Worm (Caenorhabditis elegans) whole organism, young adult: ENCODE measurements around the gene srx-59.

ENCODE experiments used
- B0019.2 ChIP-seq: fragments of 200-800 bp; sonication (Bioruptor generic); conservative IDR thresholded peaks from 2 replicates; pipeline ENCODE4 v1.3.6; 2022; ENCODE audit warnings: missing genetic modification reagents, missing genetic modification characterization, missing compliant biosample characterization
- B0261.1 ChIP-seq: sonication (generic microtip); optimal IDR thresholded peaks from 2 replicates; lab custom pipeline; 2016; ENCODE audit warnings: mild to moderate bottlenecking, missing genetic modification characterization, moderate library complexity, missing compliant biosample characterization
- B0336.3 ChIP-seq: fragments of 200-800 bp; sonication (Bioruptor generic); IDR thresholded peaks from 2 replicates; pipeline ENCODE4 v1.3.6; 2022; ENCODE audit warnings: missing genetic modification characterization, missing compliant biosample characterization
- F49E8.2 ChIP-seq: sonication (generic microtip); optimal IDR thresholded peaks from 3 replicates; lab custom pipeline; 2017; ENCODE audit warnings: missing genetic modification characterization, mild to moderate bottlenecking, missing compliant biosample characterization, antibody characterized with exemption, moderate library complexity; ENCODE audit not compliant: insufficient read depth
- F55B11.4 ChIP-seq: sonication (generic microtip); optimal IDR thresholded peaks from 2 replicates; lab custom pipeline; 2016; ENCODE audit warnings: missing compliant biosample characterization, missing genetic modification characterization, borderline replicate concordance; ENCODE audit not compliant: insufficient read depth
- Y53F4B.3 ChIP-seq: fragments of 200-800 bp; sonication (Bioruptor generic); IDR thresholded peaks from 2 replicates; pipeline ENCODE4 v1.3.6; 2022; ENCODE audit warnings: missing genetic modification reagents, missing genetic modification characterization, missing compliant biosample characterization
- Y56A3A.18 ChIP-seq: fragments of 200-800 bp; sonication (Bioruptor generic); IDR thresholded peaks from 2 replicates; pipeline ENCODE4 v1.3.6; 2022; ENCODE audit warnings: missing genetic modification reagents, missing genetic modification characterization, missing compliant biosample characterization
- Y67H2A.10 ChIP-seq: fragments of 200-800 bp; sonication (Bioruptor generic); conservative IDR thresholded peaks from 2 replicates; pipeline ENCODE4 v1.3.6; 2022; ENCODE audit warnings: missing genetic modification reagents, missing genetic modification characterization, missing compliant biosample characterization
- akir-1 ChIP-seq: fragments of 200-800 bp; sonication (Bioruptor generic); optimal IDR thresholded peaks from 2 replicates; lab custom pipeline; 2018; ENCODE audit warnings: mild to moderate bottlenecking, missing genetic modification characterization, moderate library complexity, missing compliant biosample characterization
- attf-6 ChIP-seq: fragments of 200-800 bp; sonication (Bioruptor generic); IDR thresholded peaks from 2 replicates; pipeline ENCODE4 v1.3.6; 2022; ENCODE audit warnings: missing genetic modification reagents, missing genetic modification characterization, missing compliant biosample characterization
- ceh-100 ChIP-seq: fragments of 200-800 bp; sonication (Bioruptor generic); IDR thresholded peaks from 2 replicates; pipeline ENCODE4 v1.3.6; 2022; ENCODE audit warnings: missing genetic modification reagents, missing genetic modification characterization, missing compliant biosample characterization
- ceh-58 ChIP-seq: fragments of 200-800 bp; sonication (Bioruptor generic); IDR thresholded peaks from 2 replicates; pipeline ENCODE4 v1.3.6; 2022; ENCODE audit warnings: missing genetic modification characterization, missing compliant biosample characterization
- hmg-20 ChIP-seq: fragments of 200-800 bp; sonication (Bioruptor generic); IDR thresholded peaks from 2 replicates; pipeline ENCODE4 v1.3.6; 2022; ENCODE audit warnings: missing genetic modification reagents, missing genetic modification characterization, missing compliant biosample characterization
- lag-1 ChIP-seq: fragments of 200-800 bp; sonication (Bioruptor generic); IDR thresholded peaks from 2 replicates; pipeline ENCODE4 v1.3.6; 2022; ENCODE audit warnings: missing genetic modification reagents, missing genetic modification characterization, missing compliant biosample characterization
- let-526 ChIP-seq: fragments of 200-800 bp; sonication (Bioruptor generic); IDR thresholded peaks from 2 replicates; pipeline ENCODE4 v1.3.6; 2022; ENCODE audit warnings: missing genetic modification reagents, missing genetic modification characterization, missing compliant biosample characterization
- mel-28 ChIP-seq: sonication (generic microtip); optimal IDR thresholded peaks from 2 replicates; lab custom pipeline; 2016; ENCODE audit warnings: borderline replicate concordance, mild to moderate bottlenecking, missing genetic modification characterization, missing compliant biosample characterization
- nfyb-1 ChIP-seq: fragments of 200-800 bp; sonication (Bioruptor generic); IDR thresholded peaks from 2 replicates; pipeline ENCODE4 v1.3.6; 2022; ENCODE audit warnings: missing genetic modification reagents, missing genetic modification characterization, missing compliant biosample characterization
- nhr-27 ChIP-seq: fragments of 200-800 bp; sonication (Bioruptor generic); optimal IDR thresholded peaks from 2 replicates; lab custom pipeline; 2018; ENCODE audit warnings: mild to moderate bottlenecking, missing genetic modification characterization, moderate library complexity, missing compliant biosample characterization
- nhr-90 ChIP-seq: sonication (generic microtip); optimal IDR thresholded peaks from 2 replicates; lab custom pipeline; 2016; ENCODE audit warnings: missing genotype, mild to moderate bottlenecking, missing genetic modification characterization, missing compliant biosample characterization
- pbrm-1 ChIP-seq: fragments of 200-800 bp; sonication (Bioruptor generic); IDR thresholded peaks from 2 replicates; pipeline ENCODE4 v1.3.6; 2022; ENCODE audit warnings: missing genetic modification reagents, missing genetic modification characterization, missing compliant biosample characterization
- rcor-1 ChIP-seq: fragments of 200-800 bp; sonication (Bioruptor generic); IDR thresholded peaks from 2 replicates; pipeline ENCODE4 v1.3.6; 2022; ENCODE audit warnings: missing genetic modification reagents, missing genetic modification characterization, missing compliant biosample characterization
- rpc-1 ChIP-seq, 2 experiments: fragments of 150-350 bp in 1 of 2; sonication (generic microtip) in 1 of 2; optimal IDR thresholded peaks; 2 replicates each; lab custom pipeline; 2014 to 2018; ENCODE audit warnings: missing biosample characterization in 1 of 2, missing genetic modification characterization in 1 of 2, missing genetic modification reagents in 1 of 2, missing genotype in 1 of 2
- snpc-4 ChIP-seq, 5 experiments: fragments of 150-350 bp in 1 of 5; sonication (generic microtip) in 4 of 5; optimal IDR thresholded peaks; 2 replicates each; lab custom pipeline; 2014 to 2018; ENCODE audit warnings: missing genetic modification characterization in 5 of 5, missing biosample characterization in 3 of 5, antibody characterized with exemption in 2 of 5, mild to moderate bottlenecking in 2 of 5, missing compliant biosample characterization in 2 of 5, missing genotype in 2 of 5, moderate library complexity in 2 of 5, missing genetic modification reagents in 1 of 5
- tlf-1 ChIP-seq: fragments of 200-800 bp; sonication (Bioruptor generic); optimal IDR thresholded peaks from 2 replicates; lab custom pipeline; 2018; ENCODE audit warnings: mild to moderate bottlenecking, missing genetic modification characterization, missing compliant biosample characterization
- xnd-1 ChIP-seq: sonication (generic microtip); optimal IDR thresholded peaks from 2 replicates; lab custom pipeline; 2016; ENCODE audit warnings: missing genotype, missing genetic modification reagents, missing genetic modification characterization, missing compliant biosample characterization
- zfh-2 ChIP-seq: fragments of 200-800 bp; sonication (Bioruptor generic); conservative IDR thresholded peaks from 2 replicates; pipeline ENCODE4 v1.3.6; 2022; ENCODE audit warnings: missing genetic modification reagents, missing genetic modification characterization, missing compliant biosample characterization
- ztf-22 ChIP-seq: fragments of 200-800 bp; sonication (Bioruptor generic); optimal IDR thresholded peaks from 2 replicates; lab custom pipeline; 2018; ENCODE audit warnings: mild to moderate bottlenecking, missing genetic modification characterization, moderate library complexity, missing compliant biosample characterization
- ztf-28 ChIP-seq: fragments of 200-800 bp; sonication (Bioruptor generic); IDR thresholded peaks from 2 replicates; pipeline ENCODE4 v1.3.6; 2022; ENCODE audit warnings: missing genetic modification reagents, missing genetic modification characterization, missing compliant biosample characterization
- ztf-3 ChIP-seq: fragments of 200-800 bp; sonication (Bioruptor generic); optimal IDR thresholded peaks from 2 replicates; lab custom pipeline; 2018; ENCODE audit warnings: mild to moderate bottlenecking, missing genetic modification characterization, missing compliant biosample characterization

The srx-59 gene

DNA sequence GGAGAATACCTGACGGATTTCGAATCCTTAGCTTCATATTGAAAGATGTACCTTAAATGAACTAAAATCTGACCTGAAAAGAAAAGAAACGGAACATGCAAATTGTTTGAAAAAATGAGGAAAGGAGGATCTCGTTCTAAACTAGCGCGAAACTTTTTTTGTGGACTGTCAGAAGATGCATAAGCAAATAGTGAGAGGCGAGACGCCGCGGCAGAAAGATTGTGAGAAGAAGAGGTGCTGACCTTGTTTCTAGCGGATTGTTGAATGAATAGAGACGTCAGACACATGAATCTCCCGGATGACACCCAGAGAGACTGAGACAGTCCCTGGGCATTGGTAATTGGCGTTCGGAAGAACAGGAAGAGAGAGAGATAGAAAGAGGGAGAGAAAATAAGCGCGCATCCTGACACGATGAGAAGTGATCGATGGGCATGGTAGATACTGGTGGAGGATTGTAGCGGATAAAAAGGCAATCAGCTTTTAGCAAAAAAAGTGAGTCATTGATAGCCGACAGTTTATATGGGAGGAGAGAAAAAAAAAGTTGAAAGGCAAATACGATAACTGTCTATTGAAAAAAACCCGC is 1.6 kb upstream of the srx-59 start, which contains the start of gene ptr-15:
ptr-15 (minus strand) TSS at position 51 of the 583 bp plus-strand sequence.
- 0 out of 2 replicates have a peak, but pooled peaks have one; percentile 12 for TF ChIP-seq ceh-58 (GFP tag; lab: Robert Waterston, UW)
- TF ChIP-seq nhr-90 (tag; lab: Kevin White, UChicago) = no peak
- TF ChIP-seq, all 124 proteins: peak for 1

DNA sequence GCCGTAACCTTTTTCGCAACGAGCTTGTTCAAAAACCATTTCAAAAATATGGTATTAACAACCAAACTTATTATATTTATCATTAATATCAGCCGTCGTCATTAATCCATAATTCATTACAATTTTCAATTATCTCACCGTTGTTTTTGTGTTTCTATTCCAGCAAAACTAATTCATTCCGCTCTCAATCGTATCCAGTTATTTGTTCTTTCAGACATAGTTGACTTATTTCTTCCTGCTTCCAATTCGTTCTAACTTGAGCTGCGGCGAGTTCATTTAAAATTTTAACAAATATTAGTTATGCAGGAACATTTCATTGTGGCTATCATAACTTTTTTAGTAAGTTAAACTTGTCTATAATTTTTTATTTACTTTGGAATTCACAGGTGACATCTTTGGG is 4.4 kb downstream of the srx-59 start, which contains the start of gene srx-16:
srx-16 (plus strand) TSS at position 301 of the 400 bp plus-strand sequence.
- no peak for TF ChIP-seq ztf-3 (GFP tag; lab: Kevin White, UChicago)

DNA sequence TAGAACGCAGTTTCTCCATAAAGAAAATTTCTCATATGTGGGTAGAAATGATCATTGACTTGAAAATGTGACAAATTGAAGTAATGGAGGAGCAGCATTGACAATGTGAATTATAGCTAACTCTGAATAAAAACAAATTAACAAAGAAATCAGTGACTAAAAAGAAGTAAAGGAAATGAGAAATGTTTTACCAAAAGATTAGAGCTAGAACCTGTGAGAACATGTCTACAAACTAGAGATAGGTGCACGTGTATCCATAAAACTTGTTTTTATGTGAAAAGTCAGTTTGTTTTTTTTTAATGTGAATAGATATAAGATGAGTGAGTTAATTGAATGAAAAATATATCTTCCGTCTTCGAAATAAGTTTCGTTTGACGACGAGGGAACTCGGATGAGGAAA is 7.4 kb downstream of the srx-59 start, which contains the start of gene sre-12:
sre-12 (minus strand) TSS at position 101 of the 400 bp plus-strand sequence.
- TF ChIP-seq F49E8.2 = no peak
- no peak for TF ChIP-seq attf-6 (GFP tag; lab: Robert Waterston, UW)
- no peak for TF ChIP-seq pbrm-1 (GFP tag; lab: Robert Waterston, UW)
- TF ChIP-seq B0019.2 = no peak
- no peak for TF ChIP-seq F55B11.4 (tag; lab: Kevin White, UChicago)
- TF ChIP-seq Y53F4B.3 (GFP tag; lab: Robert Waterston, UW) = no peak
- TF ChIP-seq rcor-1 = no peak
- no peak for TF ChIP-seq B0261.1 (tag; lab: Kevin White, UChicago)
- TF ChIP-seq ztf-28 (GFP tag; lab: Robert Waterston, UW) = no peak
- TF ChIP-seq rpc-1 (optimal IDR thresholded peaks at IDR 0.05; lab: Kevin White, UChicago) = no peak
- no peak for TF ChIP-seq rpc-1 (tag; optimal IDR thresholded peaks at IDR 0.05; lab: Kevin White, UChicago)

- TF ChIP-seq ceh-100 (GFP tag; lab: Robert Waterston, UW) (no peak), lag-1 (GFP tag; lab: Robert Waterston, UW) (no peak), hmg-20 (GFP tag; lab: Robert Waterston, UW) (no peak), Y67H2A.10 (GFP tag; lab: Robert Waterston, UW) (no peak), ztf-22 (GFP tag; lab: Kevin White, UChicago) (no peak), tlf-1 (GFP tag; lab: Kevin White, UChicago) (no peak), nfyb-1 (GFP tag; lab: Robert Waterston, UW) (no peak), zfh-2 (no peak), mel-28 (tag; lab: Kevin White, UChicago) (no peak), Y56A3A.18 (GFP tag; lab: Robert Waterston, UW) (no peak), B0336.3 (GFP tag; lab: Robert Waterston, UW) (no peak)
Measured at ce11 chrV:6982813-6983212, 11.1 kb downstream of the srx-59 start, which contains the start of gene nhr-161. Gene nhr-161 (minus strand): TSS chrV:6982913.

- no peak for TF ChIP-seq nhr-27
- no peak for TF ChIP-seq snpc-4 (GFP tag; optimal IDR thresholded peaks at IDR 0.05; lab: Kevin White, UChicago)
- TF ChIP-seq snpc-4 (tag; optimal IDR thresholded peaks at IDR 0.05; lab: Kevin White, UChicago) = no peak
- no peak for TF ChIP-seq Y53F4B.3 (GFP tag; lab: Robert Waterston, UW)
- no peak for TF ChIP-seq akir-1
- TF ChIP-seq let-526 (GFP tag; lab: Robert Waterston, UW) = no peak
- no peak for TF ChIP-seq xnd-1 (tag; lab: Kevin White, UChicago)
Measured at ce11 chrV:6985943-6986342, 14.3 kb downstream of the srx-59 start, which contains the start of gene nhr-163. Gene nhr-163 (minus strand): TSS chrV:6986043.
